Worm (Caenorhabditis elegans): ENCODE data around the gene F49F1.17.

DNA sequence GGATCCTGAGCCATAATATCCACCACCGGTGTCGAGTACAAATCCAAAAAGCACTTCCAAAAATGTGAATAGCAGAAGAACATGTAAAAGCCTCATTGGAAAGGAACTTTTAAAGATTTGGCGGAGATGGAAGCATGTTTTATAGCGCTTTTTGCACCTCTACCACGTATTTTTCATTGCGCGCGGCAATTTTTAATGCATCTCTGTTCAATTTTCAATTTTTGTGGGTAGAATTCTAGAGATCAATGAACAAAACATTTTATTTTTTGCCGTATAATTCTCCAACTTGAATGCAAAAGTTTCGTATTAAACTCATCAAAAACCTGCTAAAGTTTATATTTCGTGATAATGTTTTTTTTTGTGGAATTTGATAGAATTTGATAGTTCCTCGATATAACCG is 1.8 kb upstream of the F49F1.17 start, which contains the start of gene F49F1.9:
- TF ChIP-seq fos-1 (tag; optimal IDR thresholded peaks at IDR 0.05) (no peak), lin-13 (GFP tag; optimal IDR thresholded peaks at IDR 0.05) (no peak), snpc-4 (tag; optimal IDR thresholded peaks at IDR 0.05) (no peak), nhr-25 (tag; optimal IDR thresholded peaks at IDR 0.05) (no peak), elt-3 (tag; optimal IDR thresholded peaks at IDR 0.05) (no peak), nhr-23 (tag; optimal IDR thresholded peaks at IDR 0.05) (no peak), skn-1 (tag; optimal IDR thresholded peaks at IDR 0.05) (no peak), nhr-10 (tag; optimal IDR thresholded peaks at IDR 0.05) (no peak), aly-2 (tag; optimal IDR thresholded peaks at IDR 0.05) (no peak), nhr-237 (tag; optimal IDR thresholded peaks at IDR 0.05) (no peak), mab-5 (tag; optimal IDR thresholded peaks at IDR 0.05) (no peak), nhr-21 (tag; optimal IDR thresholded peaks at IDR 0.05) (no peak), nhr-11 (tag; optimal IDR thresholded peaks at IDR 0.05) (no peak), unc-62 (GFP tag; optimal IDR thresholded peaks at IDR 0.05) (no peak)
